Fruit fly (Drosophila melanogaster) whole organism, adult: ENCODE measurements around the gene CG9961.
A peak's percentile ranks its signal among the peaks of the same experiment; 100 is the strongest.

ENCODE experiments used
- CG11617 ChIP-seq: fragments of 200-800 bp; sonication (Bioruptor generic); optimal IDR thresholded peaks from 2 replicates; lab custom pipeline; 2017; ENCODE audit warnings: mild to moderate bottlenecking, missing biosample characterization, missing genetic modification reagents, missing genetic modification characterization
- CG12768 ChIP-seq: fragments of 200-800 bp; sonication (Bioruptor generic); optimal IDR thresholded peaks from 2 replicates; lab custom pipeline; 2017; ENCODE audit warnings: missing biosample characterization, missing genetic modification characterization, mild to moderate bottlenecking, moderate library complexity, missing genetic modification reagents
- CG14711 ChIP-seq: fragments of 200-800 bp; sonication (Bioruptor generic); optimal IDR thresholded peaks from 2 replicates; lab custom pipeline; 2018; ENCODE audit warnings: missing biosample characterization, mild to moderate bottlenecking, missing genetic modification characterization, moderate library complexity
- CG1620 ChIP-seq: fragments of 200-800 bp; sonication (Bioruptor generic); optimal IDR thresholded peaks from 2 replicates; lab custom pipeline; 2016; ENCODE audit warnings: missing biosample characterization, missing genetic modification characterization
- CG33017 ChIP-seq: fragments of 200-800 bp; sonication (Bioruptor generic); optimal IDR thresholded peaks from 2 replicates; lab custom pipeline; 2018; ENCODE audit warnings: missing biosample characterization, mild to moderate bottlenecking, missing genetic modification characterization, moderate library complexity
- CG5204 ChIP-seq: fragments of 200-800 bp; sonication (Bioruptor generic); optimal IDR thresholded peaks from 2 replicates; lab custom pipeline; 2016; ENCODE audit warnings: missing biosample characterization, missing genetic modification characterization
- CG7045 ChIP-seq: fragments of 200-800 bp; sonication (Bioruptor generic); optimal IDR thresholded peaks from 2 replicates; lab custom pipeline; 2017; ENCODE audit warnings: missing biosample characterization, mild to moderate bottlenecking, missing genetic modification characterization
- CG7101 ChIP-seq: fragments of 200-800 bp; sonication (Bioruptor generic); optimal IDR thresholded peaks from 2 replicates; lab custom pipeline; 2018; ENCODE audit warnings: missing biosample characterization, mild to moderate bottlenecking, missing genetic modification characterization, moderate library complexity
- Clk ChIP-seq: fragments of 200-800 bp; sonication (Bioruptor generic); optimal IDR thresholded peaks from 2 replicates; lab custom pipeline; 2017; ENCODE audit warnings: missing biosample characterization, missing genetic modification characterization
- Crg-1 ChIP-seq: fragments of 200-800 bp; sonication (Bioruptor generic); optimal IDR thresholded peaks from 2 replicates; lab custom pipeline; 2016; ENCODE audit warnings: missing biosample characterization, missing genetic modification characterization
- Hr96 ChIP-seq: fragments of 200-800 bp; sonication (Bioruptor generic); optimal IDR thresholded peaks from 2 replicates; lab custom pipeline; 2016; ENCODE audit warnings: missing biosample characterization, missing genetic modification characterization
- Mnt ChIP-seq: fragments of 200-800 bp; sonication (Bioruptor generic); optimal IDR thresholded peaks from 2 replicates; lab custom pipeline; 2016; ENCODE audit warnings: missing biosample characterization, mild to moderate bottlenecking, missing genetic modification characterization
- bab1 ChIP-seq: fragments of 200-800 bp; sonication (Bioruptor generic); optimal IDR thresholded peaks from 3 replicates; lab custom pipeline; 2019; ENCODE audit warnings: missing biosample characterization, mild to moderate bottlenecking, missing genetic modification characterization, moderate library complexity
- cic ChIP-seq: fragments of 200-800 bp; sonication (Bioruptor generic); optimal IDR thresholded peaks from 2 replicates; lab custom pipeline; 2017; ENCODE audit warnings: missing biosample characterization, mild to moderate bottlenecking, missing genetic modification characterization, moderate library complexity
- cnc ChIP-seq, 2 experiments: fragments of >200 bp; optimal IDR thresholded peaks; 2 replicates each; lab custom pipeline; 2017
- kay ChIP-seq: fragments of 200-800 bp; sonication (Bioruptor generic); peaks from one replicate; lab custom pipeline; 2016; ENCODE audit warnings: missing biosample characterization, missing genetic modification characterization, borderline replicate concordance
- ovo ChIP-seq: fragments of 200-800 bp; sonication (Bioruptor generic); optimal IDR thresholded peaks from 2 replicates; lab custom pipeline; 2016; ENCODE audit warnings: missing biosample characterization, missing genetic modification characterization
- pad ChIP-seq: fragments of 200-800 bp; sonication (Bioruptor generic); optimal IDR thresholded peaks from 3 replicates; lab custom pipeline; 2017; ENCODE audit warnings: missing biosample characterization, missing genetic modification characterization, mild to moderate bottlenecking, moderate library complexity, missing genetic modification reagents
- tj ChIP-seq: fragments of 200-800 bp; sonication (Bioruptor generic); optimal IDR thresholded peaks from 3 replicates; lab custom pipeline; 2017; ENCODE audit warnings: missing biosample characterization, mild to moderate bottlenecking, missing genetic modification characterization, moderate library complexity
- toe ChIP-seq: fragments of 200-800 bp; sonication (Bioruptor generic); optimal IDR thresholded peaks from 2 replicates; lab custom pipeline; 2016; ENCODE audit warnings: missing biosample characterization, missing genetic modification characterization

The CG9961 gene

dm6 chr2L:2760288-2760687, 15.6 kb upstream of the CG9961 start:
- TF ChIP-seq CG11617 (GFP tag; lab: Kevin White, UChicago) (no peak), cic (no peak), pad (GFP tag; lab: Kevin White, UChicago) (no peak), Clk (GFP tag; lab: Kevin White, UChicago) (no peak), CG33017 (tag; lab: Kevin White, UChicago) (no peak), Mnt (GFP tag; lab: Kevin White, UChicago) (no peak), cnc (optimal IDR thresholded peaks at IDR 0.05; lab: Kevin White, UChicago) (no peak), toe (no peak), Hr96 (GFP tag; lab: Kevin White, UChicago) (no peak), CG12768 (GFP tag; lab: Kevin White, UChicago) (no peak), kay (GFP tag; lab: Kevin White, UChicago) (no peak), CG14711 (tag; lab: Kevin White, UChicago) (no peak), bab1 (GFP tag; lab: Kevin White, UChicago) (no peak), ovo (no peak), Crg-1 (GFP tag; lab: Kevin White, UChicago) (no peak), tj (GFP tag; lab: Kevin White, UChicago) (no peak), CG7045 (GFP tag; lab: Kevin White, UChicago) (no peak), CG7101 (tag; lab: Kevin White, UChicago) (no peak), CG1620 (no peak)

dm6 chr2L:2759654-2760053, 14.9 kb upstream of the CG9961 start, which contains the start of the genes HemK2, Snapin and Tnpo-SR:
HemK2 (minus strand) TSS chr2L:2759677.
Snapin (minus strand) TSS chr2L:2759677.
Tnpo-SR (plus strand) TSS chr2L:2759924.
- peak; percentile 90 for TF ChIP-seq Clk (GFP tag; lab: Kevin White, UChicago)
- peak; percentile 90 for TF ChIP-seq ovo
- peak; percentile 94 for TF ChIP-seq CG7045 (GFP tag; lab: Kevin White, UChicago)
- TF ChIP-seq Crg-1 (GFP tag; lab: Kevin White, UChicago): peak; percentile 91
- peak; percentile 93 for TF ChIP-seq Mnt (GFP tag; lab: Kevin White, UChicago)
- TF ChIP-seq CG12768 (GFP tag; lab: Kevin White, UChicago): peak; percentile 94
- TF ChIP-seq CG7101 (tag; lab: Kevin White, UChicago): peak; percentile 96
- TF ChIP-seq bab1 (GFP tag; lab: Kevin White, UChicago): peak; percentile 97
- TF ChIP-seq toe: peak; percentile 97
- TF ChIP-seq pad (GFP tag; lab: Kevin White, UChicago): peak; percentile 84
- TF ChIP-seq cnc (optimal IDR thresholded peaks at IDR 0.05; lab: Kevin White, UChicago): no peak
- TF ChIP-seq CG14711 (tag; lab: Kevin White, UChicago): peak; percentile 96
- peak; percentile 79 for TF ChIP-seq tj (GFP tag; lab: Kevin White, UChicago)
- TF ChIP-seq kay (GFP tag; lab: Kevin White, UChicago): no peak
- TF ChIP-seq CG11617 (GFP tag; lab: Kevin White, UChicago): peak; percentile 93
- TF ChIP-seq Hr96 (GFP tag; lab: Kevin White, UChicago): no peak
- peak; percentile 72 for TF ChIP-seq cic
- peak; percentile 95 for TF ChIP-seq CG1620
- peak; percentile 92 for TF ChIP-seq CG33017 (tag; lab: Kevin White, UChicago)
- no peak for TF ChIP-seq CG5204

- TF ChIP-seq CG5204 (no peak), CG11617 (GFP tag; lab: Kevin White, UChicago) (no peak), Crg-1 (GFP tag; lab: Kevin White, UChicago) (no peak), CG7045 (GFP tag; lab: Kevin White, UChicago) (no peak), cic (no peak), ovo (no peak), CG7101 (tag; lab: Kevin White, UChicago) (no peak), Hr96 (GFP tag; lab: Kevin White, UChicago) (no peak), bab1 (GFP tag; lab: Kevin White, UChicago) (no peak), pad (GFP tag; lab: Kevin White, UChicago) (no peak), kay (GFP tag; lab: Kevin White, UChicago) (no peak), CG33017 (tag; lab: Kevin White, UChicago) (no peak), Clk (GFP tag; lab: Kevin White, UChicago) (no peak), cnc (optimal IDR thresholded peaks at IDR 0.05; lab: Kevin White, UChicago) (no peak)
These were observed 13.3 kb upstream of the CG9961 start for dm6 chr2L:2757930-2758556.

- TF ChIP-seq cic (peak; percentile 93), pad (GFP tag; lab: Kevin White, UChicago) (no peak), CG7045 (GFP tag; lab: Kevin White, UChicago) (no peak), Mnt (GFP tag; lab: Kevin White, UChicago) (peak; percentile 76), CG14711 (tag; lab: Kevin White, UChicago) (no peak)
These were observed 10.6 kb upstream of the CG9961 start for dm6 chr2L:2755323-2755695.

- TF ChIP-seq ovo: peak; percentile 34
- peak; percentile 56 for TF ChIP-seq Mnt (GFP tag; lab: Kevin White, UChicago)
- TF ChIP-seq toe: peak; percentile 70
- TF ChIP-seq CG12768 (GFP tag; lab: Kevin White, UChicago): peak; percentile 89
- peak; percentile 92 for TF ChIP-seq CG7045 (GFP tag; lab: Kevin White, UChicago)
- TF ChIP-seq CG7101 (tag; lab: Kevin White, UChicago): peak; percentile 82
- peak; percentile 88 for TF ChIP-seq CG11617 (GFP tag; lab: Kevin White, UChicago)
- peak; percentile 79 for TF ChIP-seq Hr96 (GFP tag; lab: Kevin White, UChicago)
- no peak for TF ChIP-seq cic
- TF ChIP-seq pad (GFP tag; lab: Kevin White, UChicago): peak; percentile 66
- TF ChIP-seq tj (GFP tag; lab: Kevin White, UChicago): peak; percentile 3
- peak; percentile 41 for TF ChIP-seq Crg-1 (GFP tag; lab: Kevin White, UChicago)
- TF ChIP-seq bab1 (GFP tag; lab: Kevin White, UChicago): peak; percentile 42
- peak; percentile 77 for TF ChIP-seq CG14711 (tag; lab: Kevin White, UChicago)
- peak; percentile 90 for TF ChIP-seq CG33017 (tag; lab: Kevin White, UChicago)
- peak; percentile 93 for TF ChIP-seq kay (GFP tag; lab: Kevin White, UChicago)
- no peak for TF ChIP-seq cnc (optimal IDR thresholded peaks at IDR 0.05; lab: Kevin White, UChicago)
- no peak for TF ChIP-seq CG1620
- no peak for TF ChIP-seq CG5204
- peak; percentile 77 for TF ChIP-seq Clk (GFP tag; lab: Kevin White, UChicago)
These were observed 9.9 kb upstream of the CG9961 start for dm6 chr2L:2754437-2755322.
